Worm (Caenorhabditis elegans) whole organism, late embryonic: ENCODE measurements around the gene fbxb-54.
A peak's percentile ranks its signal among the peaks of the same experiment; 100 is the strongest.

Experiments used
- F13H6.1 ChIP-seq: sonication (generic microtip); optimal IDR thresholded peaks from 2 replicates; lab custom pipeline; 2016; ENCODE audit warnings: missing genetic modification characterization, missing compliant biosample characterization
- T23F11.4 ChIP-seq: fragments of 200-800 bp; sonication (Bioruptor generic); optimal IDR thresholded peaks from 2 replicates; lab custom pipeline; 2018; ENCODE audit warnings: mild to moderate bottlenecking, missing genetic modification characterization, missing compliant biosample characterization
- Y22D7AL.16 ChIP-seq: sonication (generic microtip); optimal IDR thresholded peaks from 2 replicates; lab custom pipeline; 2016; ENCODE audit warnings: missing genetic modification characterization, missing compliant biosample characterization
- ceh-18 ChIP-seq: sonication (generic microtip); optimal IDR thresholded peaks from 2 replicates; lab custom pipeline; 2016; ENCODE audit warnings: missing genetic modification characterization, missing compliant biosample characterization
- ceh-2 ChIP-seq: sonication (generic microtip); optimal IDR thresholded peaks from 2 replicates; lab custom pipeline; 2016; ENCODE audit warnings: missing genotype, missing genetic modification characterization, missing compliant biosample characterization
- ceh-30 ChIP-seq: fragments of 150-350 bp; optimal IDR thresholded peaks from 2 replicates; lab custom pipeline; 2014; ENCODE audit warnings: missing biosample characterization, missing genetic modification characterization
- ceh-31 ChIP-seq: sonication (generic microtip); optimal IDR thresholded peaks from 2 replicates; lab custom pipeline; 2016; ENCODE audit warnings: missing genetic modification characterization, missing compliant biosample characterization
- ceh-48 ChIP-seq: sonication (generic microtip); optimal IDR thresholded peaks from 2 replicates; lab custom pipeline; 2016; ENCODE audit warnings: missing genetic modification characterization, inconsistent platforms, missing compliant biosample characterization
- dve-1 ChIP-seq: sonication (generic microtip); optimal IDR thresholded peaks from 2 replicates; lab custom pipeline; 2017; ENCODE audit warnings: antibody characterized with exemption, mild to moderate bottlenecking, missing genetic modification characterization, missing compliant biosample characterization
- fkh-6 ChIP-seq: sonication (generic microtip); optimal IDR thresholded peaks from 2 replicates; lab custom pipeline; 2016; ENCODE audit warnings: missing genetic modification characterization, missing compliant biosample characterization
- hlh-6 ChIP-seq: sonication (generic microtip); optimal IDR thresholded peaks from 2 replicates; lab custom pipeline; 2016; ENCODE audit warnings: missing genotype, missing genetic modification characterization, missing compliant biosample characterization
- hlh-8 ChIP-seq: sonication (generic microtip); optimal IDR thresholded peaks from 2 replicates; lab custom pipeline; 2016; ENCODE audit warnings: missing genotype, missing genetic modification characterization, missing compliant biosample characterization
- madf-2 ChIP-seq: sonication (generic microtip); optimal IDR thresholded peaks from 2 replicates; lab custom pipeline; 2017; ENCODE audit warnings: missing genetic modification characterization, missing compliant biosample characterization
- odd-2 ChIP-seq: sonication (generic microtip); optimal IDR thresholded peaks from 2 replicates; lab custom pipeline; 2017; ENCODE audit warnings: antibody characterized with exemption, mild to moderate bottlenecking, missing genetic modification characterization, missing compliant biosample characterization
- pag-3 ChIP-seq: sonication (generic microtip); optimal IDR thresholded peaks from 2 replicates; lab custom pipeline; 2016; ENCODE audit warnings: missing compliant biosample characterization, missing genetic modification characterization, borderline replicate concordance
- pros-1 ChIP-seq: fragments of 150-350 bp; optimal IDR thresholded peaks from 2 replicates; lab custom pipeline; 2014; ENCODE audit warnings: missing biosample characterization, missing genetic modification reagents, missing genetic modification characterization
- ref-2 ChIP-seq: sonication (generic microtip); optimal IDR thresholded peaks from 2 replicates; lab custom pipeline; 2016; ENCODE audit warnings: missing genetic modification characterization, missing compliant biosample characterization
- sox-4 ChIP-seq: sonication (generic microtip); optimal IDR thresholded peaks from 2 replicates; lab custom pipeline; 2017; ENCODE audit warnings: mild to moderate bottlenecking, missing genetic modification characterization, inconsistent platforms, missing compliant biosample characterization
- syd-9 ChIP-seq: sonication (generic microtip); optimal IDR thresholded peaks from 2 replicates; lab custom pipeline; 2016; ENCODE audit warnings: mild to moderate bottlenecking, missing genetic modification characterization, moderate library complexity, missing compliant biosample characterization
- tbx-2 ChIP-seq: sonication (generic microtip); optimal IDR thresholded peaks from 2 replicates; lab custom pipeline; 2016; ENCODE audit warnings: missing genetic modification characterization, missing compliant biosample characterization
- ttx-3 ChIP-seq: sonication (generic microtip); optimal IDR thresholded peaks from 2 replicates; lab custom pipeline; 2016; ENCODE audit warnings: missing genetic modification reagents, missing genetic modification characterization, missing compliant biosample characterization
- unc-3 ChIP-seq, 2 experiments: fragments of 200-800 bp in 1 of 2; sonication (Bioruptor generic) in 1 of 2; sonication (generic microtip) in 1 of 2; conservative IDR thresholded peaks in 1 of 2; optimal IDR thresholded peaks in 1 of 2; 2 replicates each; pipeline versions ENCODE4 v1.3.6 to Lab custom; 2016 to 2022; ENCODE audit warnings: missing compliant biosample characterization in 2 of 2, missing genetic modification characterization in 2 of 2, missing genetic modification reagents in 1 of 2
- unc-42 ChIP-seq: sonication (generic microtip); optimal IDR thresholded peaks from 2 replicates; lab custom pipeline; 2016; ENCODE audit warnings: missing genotype, missing genetic modification characterization, missing compliant biosample characterization
- unc-86 ChIP-seq: sonication (generic microtip); optimal IDR thresholded peaks from 2 replicates; lab custom pipeline; 2016; ENCODE audit warnings: missing genetic modification characterization, missing compliant biosample characterization

Gene fbxb-54

ce11 chrII:1519867-1520266 lies 36.2 kb downstream of the fbxb-54 start:
- TF ChIP-seq odd-2 (tag; lab: Kevin White, UChicago) (no peak), syd-9 (tag; lab: Kevin White, UChicago) (peak; percentile 22), unc-3 (GFP tag; conservative IDR thresholded peaks at IDR 0.05; lab: Robert Waterston, UW) (no peak), unc-3 (tag; optimal IDR thresholded peaks at IDR 0.05; lab: Kevin White, UChicago) (no peak), unc-42 (tag; lab: Kevin White, UChicago) (peak; percentile 54), ceh-18 (peak; percentile 15), ceh-48 (peak; percentile 43)
- TF ChIP-seq, all 69 proteins: peak for 4

- TF ChIP-seq T23F11.4 (GFP tag; lab: Kevin White, UChicago) (no peak), dve-1 (tag; lab: Kevin White, UChicago) (no peak), ref-2 (tag; lab: Kevin White, UChicago) (no peak), unc-86 (tag; lab: Kevin White, UChicago) (no peak), pag-3 (tag; lab: Kevin White, UChicago) (no peak), Y22D7AL.16 (tag; lab: Kevin White, UChicago) (no peak), hlh-6 (tag; lab: Kevin White, UChicago) (no peak), syd-9 (tag; lab: Kevin White, UChicago) (no peak), ttx-3 (no peak), F13H6.1 (no peak), tbx-2 (tag; lab: Kevin White, UChicago) (no peak), fkh-6 (no peak)
Observed at ce11 chrII:1518914-1519313, 37.2 kb downstream of the fbxb-54 start, which contains the start of gene Y51H7BR.8. Gene Y51H7BR.8 (plus strand): TSS chrII:1519214.

ce11 chrII:1517354-1517753 lies 38.8 kb downstream of the fbxb-54 start, which contains the start of gene math-45:
Gene math-45 (minus strand): TSS chrII:1517454.
- TF ChIP-seq sox-4 (tag; lab: Kevin White, UChicago) (no peak), ceh-30 (tag; lab: Kevin White, UChicago) (no peak), ceh-2 (no peak), hlh-8 (no peak), pros-1 (tag; lab: Kevin White, UChicago) (no peak), ceh-31 (tag; lab: Kevin White, UChicago) (no peak), madf-2 (tag; lab: Kevin White, UChicago) (no peak), syd-9 (tag; lab: Kevin White, UChicago) (no peak)
